Worm (Caenorhabditis elegans) whole organism, young adult: ENCODE measurements around the gene C41H7.9.
A peak's percentile ranks its signal among the peaks of the same experiment; 100 is the strongest.

Source experiments
- F10E7.11 ChIP-seq: sonication (generic microtip); optimal IDR thresholded peaks from 2 replicates; lab custom pipeline; 2017; ENCODE audit warnings: mild to moderate bottlenecking, missing genetic modification characterization, moderate library complexity, missing compliant biosample characterization
- cebp-2 ChIP-seq: fragments of 200-800 bp; sonication (Bioruptor generic); IDR thresholded peaks from 2 replicates; pipeline ENCODE4 v1.3.6; 2022; ENCODE audit warnings: missing genetic modification characterization, missing compliant biosample characterization
- madf-8 ChIP-seq: fragments of 200-800 bp; sonication (Bioruptor generic); conservative IDR thresholded peaks from 2 replicates; pipeline ENCODE4 v1.3.6; 2022; ENCODE audit warnings: missing genetic modification reagents, missing genetic modification characterization, missing compliant biosample characterization
- snpc-4 ChIP-seq, 5 experiments: fragments of 150-350 bp in 1 of 5; sonication (generic microtip) in 4 of 5; optimal IDR thresholded peaks; 2 replicates each; lab custom pipeline; 2014 to 2018; ENCODE audit warnings: missing genetic modification characterization in 5 of 5, missing biosample characterization in 3 of 5, antibody characterized with exemption in 2 of 5, mild to moderate bottlenecking in 2 of 5, missing compliant biosample characterization in 2 of 5, missing genotype in 2 of 5, moderate library complexity in 2 of 5, missing genetic modification reagents in 1 of 5
- somi-1 ChIP-seq: fragments of 200-800 bp; sonication (Bioruptor generic); optimal IDR thresholded peaks from 2 replicates; lab custom pipeline; 2018; ENCODE audit warnings: mild to moderate bottlenecking, missing genetic modification characterization, missing compliant biosample characterization

- TF ChIP-seq cebp-2 (GFP tag; lab: Robert Waterston, UW) (no peak), F10E7.11 (tag; lab: Kevin White, UChicago) (no peak), somi-1 (no peak), madf-8 (GFP tag; lab: Robert Waterston, UW) (0 out of 2 replicates have a peak, but pooled peaks have one; percentile 20), snpc-4 (GFP tag; optimal IDR thresholded peaks at IDR 0.05; lab: Kevin White, UChicago) (no peak), snpc-4 (tag; optimal IDR thresholded peaks at IDR 0.05; lab: Kevin White, UChicago) (no peak)
Observed at ce11 chrII:2987854-2988350, 24.1 kb downstream of the C41H7.9 start, which contains the start of gene lido-7.
